Worm (Caenorhabditis elegans) whole organism, L2 larva: ENCODE data around the gene F38B7.3.

Experiments
- F13H6.1 ChIP-seq: sonication (generic microtip); optimal IDR thresholded peaks from 2 replicates; lab custom pipeline; 2016; ENCODE audit warnings: missing genetic modification characterization, missing compliant biosample characterization
- R02D3.7 ChIP-seq: fragments of 150-350 bp; optimal IDR thresholded peaks from 2 replicates; lab custom pipeline; 2014; ENCODE audit warnings: missing biosample characterization, missing genetic modification characterization
- blmp-1 ChIP-seq: sonication (generic microtip); optimal IDR thresholded peaks from 2 replicates; lab custom pipeline; 2017; ENCODE audit warnings: missing genetic modification characterization, mild to moderate bottlenecking, missing compliant biosample characterization, antibody characterized with exemption, moderate library complexity; ENCODE audit not compliant: insufficient read depth
- elt-1 ChIP-seq: fragments of 150-350 bp; optimal IDR thresholded peaks from 2 replicates; lab custom pipeline; 2014; ENCODE audit warnings: missing biosample characterization, missing genetic modification characterization
- fos-1 ChIP-seq: fragments of 150-350 bp; optimal IDR thresholded peaks from 2 replicates; lab custom pipeline; 2014; ENCODE audit warnings: missing biosample characterization, missing genetic modification characterization
- gmeb-1 ChIP-seq: fragments of 150-350 bp; optimal IDR thresholded peaks from 2 replicates; lab custom pipeline; 2014; ENCODE audit warnings: missing biosample characterization, missing genetic modification characterization
- lin-39 ChIP-seq: fragments of 150-350 bp; optimal IDR thresholded peaks from 2 replicates; lab custom pipeline; 2014; ENCODE audit warnings: missing biosample characterization, missing genetic modification reagents, missing genetic modification characterization
- lsy-2 ChIP-seq, 2 experiments: fragments of 150-350 bp in 1 of 2; sonication (generic microtip) in 1 of 2; optimal IDR thresholded peaks; 2 replicates each; lab custom pipeline; 2014 to 2017; ENCODE audit warnings: missing biosample characterization in 2 of 2, missing genetic modification characterization in 2 of 2
- mdl-1 ChIP-seq, 2 experiments: fragments of 150-350 bp in 1 of 2; sonication (generic microtip) in 1 of 2; optimal IDR thresholded peaks; 2 replicates each; lab custom pipeline; 2017; ENCODE audit warnings: missing biosample characterization in 2 of 2, missing genetic modification characterization in 2 of 2
- nhr-237 ChIP-seq: fragments of 150-350 bp; optimal IDR thresholded peaks from 2 replicates; lab custom pipeline; 2014; ENCODE audit warnings: missing biosample characterization, missing genetic modification characterization
- sem-4 ChIP-seq: fragments of 150-350 bp; optimal IDR thresholded peaks from 2 replicates; lab custom pipeline; 2014; ENCODE audit warnings: missing biosample characterization, missing genetic modification reagents, missing genetic modification characterization
- unc-39 ChIP-seq: fragments of 150-350 bp; optimal IDR thresholded peaks from 2 replicates; lab custom pipeline; 2014; ENCODE audit warnings: missing biosample characterization, missing genetic modification characterization
- ztf-4 ChIP-seq: fragments of 150-350 bp; optimal IDR thresholded peaks from 2 replicates; lab custom pipeline; 2014; ENCODE audit warnings: missing biosample characterization, missing genetic modification characterization

DNA sequence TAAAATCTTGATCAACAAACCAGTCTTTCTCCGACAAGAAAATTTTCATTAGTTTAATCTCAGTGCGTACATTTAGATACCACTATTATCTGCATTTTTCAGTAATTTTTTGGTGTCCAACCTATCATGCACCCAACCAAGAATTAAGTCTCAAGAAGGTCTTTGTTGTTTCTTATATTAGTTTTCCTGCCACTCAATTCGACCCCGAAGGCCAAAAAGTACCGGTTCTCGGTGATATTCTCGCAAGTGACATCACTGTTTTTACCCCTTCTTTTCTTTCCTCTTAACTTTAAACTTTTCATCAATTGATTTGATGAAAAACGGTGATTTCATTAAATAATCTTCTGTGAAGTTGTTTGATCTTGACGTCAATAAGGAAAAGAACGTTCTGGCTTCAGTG lies 5.3 kb upstream of the F38B7.3 start, which contains the start of gene F38B7.2:
- TF ChIP-seq sem-4 (tag; lab: Kevin White, UChicago) (no peak), mdl-1 (tag; optimal IDR thresholded peaks at IDR 0.05; lab: Kevin White, UChicago) (no peak), lsy-2 (tag; optimal IDR thresholded peaks at IDR 0.05; lab: Kevin White, UChicago) (no peak), nhr-237 (no peak), R02D3.7 (tag; lab: Kevin White, UChicago) (no peak), gmeb-1 (tag; lab: Kevin White, UChicago) (no peak), fos-1 (tag; lab: Kevin White, UChicago) (peak; percentile 23), unc-39 (no peak), blmp-1 (tag; lab: Kevin White, UChicago) (peak; percentile 65), ztf-4 (no peak), F13H6.1 (no peak), elt-1 (tag; lab: Kevin White, UChicago) (no peak), lin-39 (no peak)
